Fruit fly (Drosophila melanogaster) whole organism, embryonic: Measurements from ENCODE around the gene CG9395.

ENCODE experiments used
- Asciz ChIP-seq: fragments of 200-800 bp; sonication (Bioruptor generic); optimal IDR thresholded peaks from 2 replicates; lab custom pipeline; 2017; ENCODE audit warnings: missing biosample characterization, mild to moderate bottlenecking, missing genetic modification characterization, missing genetic modification reagents
- CG1024 ChIP-seq: fragments of 200-800 bp; sonication (Bioruptor generic); IDR thresholded peaks from 2 replicates; pipeline ENCODE4 v1.3.6; 2022; ENCODE audit warnings: missing biosample characterization, missing genetic modification characterization
- CG10366 ChIP-seq: fragments of 200-800 bp; sonication (Bioruptor generic); IDR thresholded peaks from 2 replicates; pipeline ENCODE4 v1.3.6; 2022; ENCODE audit warnings: missing biosample characterization, missing genetic modification characterization
- CG11085 ChIP-seq: fragments of 200-800 bp; sonication (Bioruptor generic); IDR thresholded peaks from 2 replicates; pipeline ENCODE4 v1.3.6; 2022; ENCODE audit warnings: missing biosample characterization, missing genetic modification characterization
- CG11723 ChIP-seq: fragments of 200-800 bp; sonication (Bioruptor generic); optimal IDR thresholded peaks from 2 replicates; lab custom pipeline; 2017; ENCODE audit warnings: missing biosample characterization, mild to moderate bottlenecking, missing genetic modification characterization
- CG12155 ChIP-seq: fragments of 200-800 bp; sonication (Bioruptor generic); optimal IDR thresholded peaks from 3 replicates; lab custom pipeline; 2016; ENCODE audit warnings: missing biosample characterization, missing genetic modification characterization
- CG15601 ChIP-seq: fragments of 200-800 bp; sonication (Bioruptor generic); optimal IDR thresholded peaks from 3 replicates; lab custom pipeline; 2019; ENCODE audit warnings: missing biosample characterization, mild to moderate bottlenecking, missing genetic modification characterization, moderate library complexity
- CG2889 ChIP-seq: fragments of 200-800 bp; sonication (Bioruptor generic); IDR thresholded peaks from 3 replicates; pipeline ENCODE4 v1.3.6; 2022; ENCODE audit warnings: missing biosample characterization, missing genetic modification characterization
- CG31365 ChIP-seq: fragments of 200-800 bp; sonication (Bioruptor generic); optimal IDR thresholded peaks from 2 replicates; lab custom pipeline; 2018; ENCODE audit warnings: missing biosample characterization, mild to moderate bottlenecking, missing genetic modification characterization
- CG4328 ChIP-seq: fragments of 200-800 bp; sonication (Bioruptor generic); optimal IDR thresholded peaks from 3 replicates; lab custom pipeline; 2017; ENCODE audit warnings: missing biosample characterization, missing genetic modification reagents, missing genetic modification characterization
- CG4617 ChIP-seq: fragments of 200-800 bp; sonication (Bioruptor generic); optimal IDR thresholded peaks from 3 replicates; lab custom pipeline; 2016; ENCODE audit warnings: missing biosample characterization, missing genetic modification characterization, borderline replicate concordance
- CG4730 ChIP-seq: fragments of 200-800 bp; sonication (Bioruptor generic); IDR thresholded peaks from 2 replicates; pipeline ENCODE4 v1.3.6; 2022; ENCODE audit warnings: missing biosample characterization, missing genetic modification characterization
- CG5180 ChIP-seq: fragments of 200-800 bp; sonication (Bioruptor generic); optimal IDR thresholded peaks from 3 replicates; lab custom pipeline; 2017; ENCODE audit warnings: missing biosample characterization, missing genetic modification characterization, mild to moderate bottlenecking, moderate library complexity, missing genetic modification reagents
- CG8290 ChIP-seq, 3 experiments: fragments of 200-800 bp; sonication (Bioruptor generic); optimal IDR thresholded peaks; 2 replicates each; lab custom pipeline; 2016 to 2019; ENCODE audit warnings: missing biosample characterization in 3 of 3, missing genetic modification characterization in 3 of 3, mild to moderate bottlenecking in 2 of 3, moderate library complexity in 1 of 3
- CG8359 ChIP-seq: fragments of 200-800 bp; sonication (Bioruptor generic); optimal IDR thresholded peaks from 2 replicates; lab custom pipeline; 2017; ENCODE audit warnings: missing biosample characterization, mild to moderate bottlenecking, missing genetic modification characterization, borderline replicate concordance
- CG8765 ChIP-seq: fragments of 200-800 bp; sonication (Bioruptor generic); IDR thresholded peaks from 2 replicates; pipeline ENCODE4 v1.3.6; 2022; ENCODE audit warnings: missing biosample characterization, missing genetic modification characterization
- CG9437 ChIP-seq: fragments of 200-800 bp; sonication (Bioruptor generic); optimal IDR thresholded peaks from 2 replicates; lab custom pipeline; 2018; ENCODE audit warnings: missing biosample characterization, mild to moderate bottlenecking, missing genetic modification characterization
- CHES-1-like ChIP-seq: fragments of 200-800 bp; sonication (Bioruptor generic); optimal IDR thresholded peaks from 2 replicates; lab custom pipeline; 2016; ENCODE audit warnings: missing biosample characterization, missing genetic modification characterization
- Deaf1 ChIP-seq: fragments of 200-800 bp; optimal IDR thresholded peaks from 3 replicates; lab custom pipeline; 2019; ENCODE audit warnings: missing biosample characterization, mild to moderate bottlenecking, missing genetic modification characterization, moderate library complexity
- Dek ChIP-seq: fragments of 200-800 bp; sonication (Bioruptor generic); optimal IDR thresholded peaks from 3 replicates; lab custom pipeline; 2019; ENCODE audit warnings: missing biosample characterization, mild to moderate bottlenecking, missing genetic modification characterization, moderate library complexity
- Doc3 ChIP-seq: fragments of 200-800 bp; sonication (Bioruptor generic); IDR thresholded peaks from 3 replicates; pipeline ENCODE4 v1.3.6; 2022; ENCODE audit warnings: missing biosample characterization, missing genetic modification characterization; ENCODE audit not compliant: partially characterized antibody
- H15 ChIP-seq: fragments of 200-800 bp; sonication (Bioruptor generic); IDR thresholded peaks from 3 replicates; pipeline ENCODE4 v1.3.6; 2022; ENCODE audit warnings: missing biosample characterization, missing genetic modification characterization
- Hand ChIP-seq: fragments of 200-800 bp; sonication (Bioruptor generic); optimal IDR thresholded peaks from 2 replicates; lab custom pipeline; 2017; ENCODE audit warnings: mild to moderate bottlenecking, missing biosample characterization, missing genetic modification reagents, missing genetic modification characterization
- HmgZ ChIP-seq: fragments of 200-800 bp; sonication (Bioruptor generic); optimal IDR thresholded peaks from 2 replicates; lab custom pipeline; 2018; ENCODE audit warnings: missing biosample characterization, mild to moderate bottlenecking, missing genetic modification characterization
- Jarid2 ChIP-seq: fragments of 200-800 bp; sonication (Bioruptor generic); optimal IDR thresholded peaks from 3 replicates; lab custom pipeline; 2017; ENCODE audit warnings: mild to moderate bottlenecking, missing biosample characterization, missing genetic modification reagents, missing genetic modification characterization
- Lpt ChIP-seq: fragments of >200 bp; optimal IDR thresholded peaks from 2 replicates; lab custom pipeline; 2018; ENCODE audit warnings: missing biosample characterization, missing genetic modification characterization
- Mes4 ChIP-seq: fragments of 200-800 bp; sonication (Bioruptor generic); optimal IDR thresholded peaks from 2 replicates; lab custom pipeline; 2016; ENCODE audit warnings: missing biosample characterization, missing genetic modification characterization
- Mrtf ChIP-seq: fragments of 200-800 bp; sonication (Bioruptor generic); IDR thresholded peaks from 3 replicates; pipeline ENCODE4 v1.3.6; 2022; ENCODE audit warnings: missing biosample characterization, missing genetic modification characterization
- Sox100B ChIP-seq: fragments of 200-800 bp; sonication (Bioruptor generic); optimal IDR thresholded peaks from 3 replicates; lab custom pipeline; 2018; ENCODE audit warnings: missing biosample characterization, mild to moderate bottlenecking, missing genetic modification characterization
- Spps ChIP-seq: fragments of 200-800 bp; sonication (Bioruptor generic); optimal IDR thresholded peaks from 2 replicates; lab custom pipeline; 2018; ENCODE audit warnings: missing biosample characterization, mild to moderate bottlenecking, missing genetic modification characterization
- Sry-β ChIP-seq: fragments of 200-800 bp; sonication (Bioruptor generic); optimal IDR thresholded peaks from 2 replicates; lab custom pipeline; 2018; ENCODE audit warnings: missing biosample characterization, mild to moderate bottlenecking, missing genetic modification characterization, moderate library complexity
- ap ChIP-seq: fragments of 200-800 bp; sonication (Bioruptor generic); IDR thresholded peaks from 2 replicates; pipeline ENCODE4 v1.3.6; 2022; ENCODE audit warnings: missing biosample characterization, missing genetic modification characterization
- ato ChIP-seq: fragments of 200-800 bp; sonication (Bioruptor generic); IDR thresholded peaks from 2 replicates; pipeline ENCODE4 v1.3.6; 2022; ENCODE audit warnings: missing biosample characterization, missing genetic modification characterization; ENCODE audit not compliant: partially characterized antibody
- bigmax ChIP-seq: fragments of 200-800 bp; sonication (Bioruptor generic); optimal IDR thresholded peaks from 2 replicates; lab custom pipeline; 2018; ENCODE audit warnings: missing biosample characterization, mild to moderate bottlenecking, missing genetic modification characterization
- cas ChIP-seq: fragments of 200-800 bp; sonication (Bioruptor generic); IDR thresholded peaks from 2 replicates; pipeline ENCODE4 v1.3.6; 2022; ENCODE audit warnings: missing biosample characterization, missing genetic modification characterization
- chinmo ChIP-seq: fragments of 200-800 bp; sonication (Bioruptor generic); IDR thresholded peaks from 4 replicates; pipeline ENCODE4 v1.3.6; 2022; ENCODE audit warnings: missing biosample characterization, missing genetic modification characterization; ENCODE audit not compliant: partially characterized antibody
- da ChIP-seq: fragments of 200-800 bp; sonication (Bioruptor generic); optimal IDR thresholded peaks from 2 replicates; lab custom pipeline; 2016; ENCODE audit warnings: missing biosample characterization, missing genetic modification characterization
- disco-r ChIP-seq: fragments of 200-800 bp; sonication (Bioruptor generic); optimal IDR thresholded peaks from 2 replicates; lab custom pipeline; 2016; ENCODE audit warnings: missing biosample characterization, missing genetic modification characterization
- gfzf ChIP-seq: fragments of 200-800 bp; sonication (Bioruptor generic); optimal IDR thresholded peaks from 2 replicates; lab custom pipeline; 2016; ENCODE audit warnings: missing biosample characterization, mild to moderate bottlenecking, missing genetic modification characterization, moderate library complexity
- gsb ChIP-seq: fragments of 200-800 bp; sonication (Bioruptor generic); IDR thresholded peaks from 2 replicates; pipeline ENCODE4 v1.3.6; 2022; ENCODE audit warnings: missing biosample characterization, missing genetic modification characterization
- klu ChIP-seq: fragments of 200-800 bp; sonication (Bioruptor generic); IDR thresholded peaks from 2 replicates; pipeline ENCODE4 v1.3.6; 2022; ENCODE audit warnings: missing biosample characterization, missing genetic modification characterization
- luna ChIP-seq: fragments of 200-800 bp; sonication (Bioruptor generic); optimal IDR thresholded peaks from 2 replicates; lab custom pipeline; 2016; ENCODE audit warnings: missing biosample characterization, missing genetic modification characterization
- nau ChIP-seq: fragments of 200-800 bp; sonication (Bioruptor generic); optimal IDR thresholded peaks from 3 replicates; lab custom pipeline; 2017; ENCODE audit warnings: missing biosample characterization, mild to moderate bottlenecking, missing genetic modification characterization, missing genetic modification reagents
- sqz ChIP-seq: fragments of 200-800 bp; sonication (Bioruptor generic); optimal IDR thresholded peaks from 3 replicates; lab custom pipeline; 2018; ENCODE audit warnings: missing biosample characterization, mild to moderate bottlenecking, missing genetic modification characterization
- tin ChIP-seq: fragments of 200-800 bp; sonication (Bioruptor generic); optimal IDR thresholded peaks from 3 replicates; lab custom pipeline; 2016; ENCODE audit warnings: missing biosample characterization, missing genetic modification characterization
- tio ChIP-seq: fragments of 200-800 bp; sonication (Bioruptor generic); optimal IDR thresholded peaks from 2 replicates; lab custom pipeline; 2017; ENCODE audit warnings: missing biosample characterization, missing genetic modification characterization, inconsistent platforms
- ttk ChIP-seq: fragments of 200-800 bp; sonication (Bioruptor generic); IDR thresholded peaks from 2 replicates; pipeline ENCODE4 v2.1.2; 2022; ENCODE audit warnings: missing biosample characterization, missing genetic modification characterization
- twi ChIP-seq: fragments of 200-800 bp; optimal IDR thresholded peaks from 2 replicates; lab custom pipeline; 2019; ENCODE audit warnings: missing biosample characterization, mild to moderate bottlenecking, missing genetic modification characterization, moderate library complexity
- tx ChIP-seq: fragments of 200-800 bp; sonication (Bioruptor generic); optimal IDR thresholded peaks from 2 replicates; lab custom pipeline; 2016; ENCODE audit warnings: missing biosample characterization, missing genetic modification characterization
- vfl ChIP-seq: fragments of 200-800 bp; sonication (Bioruptor generic); optimal IDR thresholded peaks from 2 replicates; lab custom pipeline; 2016; ENCODE audit warnings: missing biosample characterization, missing genetic modification characterization

Gene CG9395

dm6 chr2L:13368940-13369339 lies 14.1 kb upstream of the CG9395 start, which contains the start of gene CG31855 (continued):
- peak; percentile 77 for TF ChIP-seq CG4730 (GFP tag; lab: Robert Waterston, UW)
- TF ChIP-seq gsb (GFP tag; lab: Robert Waterston, UW) = peak; percentile 52; the same call in 1 of the 2 replicates
- TF ChIP-seq Mes4 (GFP tag; lab: Kevin White, UChicago) = peak; percentile 49
- TF ChIP-seq CG4328 = peak; percentile 80
- TF ChIP-seq bigmax (GFP tag; lab: Kevin White, UChicago) = no peak
- peak; percentile 75 for TF ChIP-seq nau (GFP tag; lab: Kevin White, UChicago)
- peak; percentile 63 for TF ChIP-seq CG11723 (GFP tag; lab: Kevin White, UChicago)
- peak; percentile 82 for TF ChIP-seq CG11085
- TF ChIP-seq CG2889 (GFP tag; lab: Robert Waterston, UW) = peak; percentile 57; the same call in 2 of the 3 replicates
- peak; percentile 35 for TF ChIP-seq CG5180 (GFP tag; lab: Kevin White, UChicago)
- TF ChIP-seq CG31365 (tag; lab: Kevin White, UChicago) = peak; percentile 17
- peak; percentile 36 for TF ChIP-seq twi (tag; lab: Kevin White, UChicago)
- peak; percentile 60 for TF ChIP-seq ap
- TF ChIP-seq sqz (GFP tag; lab: Kevin White, UChicago) = peak; percentile 58
- no peak for TF ChIP-seq chinmo (GFP tag; lab: Robert Waterston, UW)
- TF ChIP-seq H15 (GFP tag; lab: Robert Waterston, UW) = peak; percentile 87
- no peak for TF ChIP-seq Jarid2 (GFP tag; lab: Kevin White, UChicago)
- peak; percentile 52 for TF ChIP-seq Sry-β (GFP tag; lab: Kevin White, UChicago)
- peak; percentile 62 for TF ChIP-seq klu (GFP tag; lab: Robert Waterston, UW)
- TF ChIP-seq CG8359 (GFP tag; lab: Kevin White, UChicago) = no peak
- peak; percentile 43 for TF ChIP-seq Spps (tag; lab: Kevin White, UChicago)
- peak; percentile 22 for TF ChIP-seq gfzf (GFP tag; lab: Kevin White, UChicago)
- peak; percentile 69; the same call in 1 of the 2 replicates for TF ChIP-seq CG1024 (GFP tag; lab: Robert Waterston, UW)
- peak; percentile 69 for TF ChIP-seq ttk
- TF ChIP-seq vfl (GFP tag; lab: Kevin White, UChicago) = peak; percentile 80
- TF ChIP-seq Mrtf (GFP tag; lab: Robert Waterston, UW) = peak; percentile 54; the same call in 2 of the 3 replicates
- TF ChIP-seq Doc3 = no peak
- peak; percentile 73 for TF ChIP-seq CG15601 (tag; lab: Kevin White, UChicago)
- TF ChIP-seq tin = peak; percentile 88
- TF ChIP-seq Asciz (GFP tag; lab: Kevin White, UChicago) = peak; percentile 71
- peak; percentile 17 for TF ChIP-seq da (GFP tag; lab: Kevin White, UChicago)
- TF ChIP-seq cas = peak; percentile 84
- TF ChIP-seq disco-r (GFP tag; lab: Kevin White, UChicago) = peak; percentile 66
- TF ChIP-seq CG9437 (GFP tag; lab: Kevin White, UChicago) = peak; percentile 68
- TF ChIP-seq HmgZ (tag; lab: Kevin White, UChicago) = peak; percentile 85
- TF ChIP-seq Dek (tag; lab: Kevin White, UChicago) = peak; percentile 78
- TF ChIP-seq CG10366 (GFP tag; lab: Robert Waterston, UW) = peak; percentile 76
- TF ChIP-seq Hand (GFP tag; lab: Kevin White, UChicago) = peak; percentile 68
- peak; percentile 68 for TF ChIP-seq tx (GFP tag; lab: Kevin White, UChicago)
- TF ChIP-seq Sox100B (GFP tag; lab: Kevin White, UChicago) = peak; percentile 74
- no peak; the same call in 1 of the 2 replicates for TF ChIP-seq CG8765 (GFP tag; lab: Robert Waterston, UW)
- peak; percentile 90 for TF ChIP-seq CG4617 (GFP tag; lab: Kevin White, UChicago)
- TF ChIP-seq ato (GFP tag; lab: Robert Waterston, UW) = no peak
- TF ChIP-seq luna = peak; percentile 16
- no peak for TF ChIP-seq Lpt (GFP tag; lab: Kevin White, UChicago)
- TF ChIP-seq Deaf1 (tag; lab: Kevin White, UChicago) = peak; percentile 52
- TF ChIP-seq CHES-1-like (GFP tag; lab: Kevin White, UChicago) = peak; percentile 58
- TF ChIP-seq CG12155 = peak; percentile 86
- TF ChIP-seq CG8290 (GFP tag; optimal IDR thresholded peaks at IDR 0.05; lab: Kevin White, UChicago) = peak; percentile 72
- TF ChIP-seq CG8290 (tag; optimal IDR thresholded peaks at IDR 0.05; lab: Kevin White, UChicago) = no peak
- no peak for TF ChIP-seq tio (GFP tag; lab: Kevin White, UChicago)
